Worm (Caenorhabditis elegans): Measurements from ENCODE around the gene F11C1.4.

ce11 chrX:13016290-13016689 lies 39.4 kb downstream of the F11C1.4 start:
- no peak for TF ChIP-seq Y22D7AL.16 (tag; optimal IDR thresholded peaks at IDR 0.05)
- TF ChIP-seq gmeb-2 (tag; optimal IDR thresholded peaks at IDR 0.05): no peak
- TF ChIP-seq rnt-1 (tag; optimal IDR thresholded peaks at IDR 0.05): no peak
- no peak for TF ChIP-seq ama-1 (optimal IDR thresholded peaks at IDR 0.05)
